Worm (Caenorhabditis elegans) whole organism, L1 larva: ENCODE data around the gene F56D5.5.

ENCODE experiments used
- ama-1 ChIP-seq: fragments of 150-350 bp; optimal IDR thresholded peaks from 2 replicates; lab custom pipeline; 2014
- isw-1 ChIP-seq: fragments of 200-800 bp; sonication (Bioruptor generic); IDR thresholded peaks from 2 replicates; pipeline ENCODE4 v1.3.6; 2022; ENCODE audit warnings: missing genetic modification characterization, missing compliant biosample characterization
- nhr-11 ChIP-seq: fragments of 150-350 bp; optimal IDR thresholded peaks from 2 replicates; lab custom pipeline; 2014; ENCODE audit warnings: missing biosample characterization, missing genetic modification characterization
- nhr-28 ChIP-seq: fragments of 150-350 bp; optimal IDR thresholded peaks from 2 replicates; lab custom pipeline; 2014; ENCODE audit warnings: missing biosample characterization, missing genetic modification characterization
- nhr-76 ChIP-seq: sonication (generic microtip); optimal IDR thresholded peaks from 2 replicates; lab custom pipeline; 2017; ENCODE audit warnings: missing biosample characterization, missing genetic modification characterization
- unc-130 ChIP-seq: fragments of 150-350 bp; optimal IDR thresholded peaks from 2 replicates; lab custom pipeline; 2017; ENCODE audit warnings: missing biosample characterization, missing genetic modification characterization, inconsistent platforms
- unc-86 ChIP-seq: sonication (generic microtip); optimal IDR thresholded peaks from 2 replicates; lab custom pipeline; 2016; ENCODE audit warnings: missing genetic modification characterization, missing compliant biosample characterization

ce11 chrIV:9440880-9441336, 33.0 kb upstream of the F56D5.5 start, which contains the start of gene idh-1:
- no peak for TF ChIP-seq isw-1 (GFP tag; lab: Robert Waterston, UW)
- TF ChIP-seq unc-86: no peak
- TF ChIP-seq nhr-28 (tag; lab: Kevin White, UChicago): no peak
- TF ChIP-seq nhr-76 (tag; lab: Kevin White, UChicago): no peak
- peak; percentile 85 for TF ChIP-seq ama-1 (lab: Kevin White, UChicago)
- TF ChIP-seq unc-130 (tag; lab: Kevin White, UChicago): no peak
- TF ChIP-seq nhr-11 (tag; lab: Kevin White, UChicago): no peak
